Fruit fly (Drosophila melanogaster): ENCODE measurements around the gene Ccp84Ad.

DNA sequence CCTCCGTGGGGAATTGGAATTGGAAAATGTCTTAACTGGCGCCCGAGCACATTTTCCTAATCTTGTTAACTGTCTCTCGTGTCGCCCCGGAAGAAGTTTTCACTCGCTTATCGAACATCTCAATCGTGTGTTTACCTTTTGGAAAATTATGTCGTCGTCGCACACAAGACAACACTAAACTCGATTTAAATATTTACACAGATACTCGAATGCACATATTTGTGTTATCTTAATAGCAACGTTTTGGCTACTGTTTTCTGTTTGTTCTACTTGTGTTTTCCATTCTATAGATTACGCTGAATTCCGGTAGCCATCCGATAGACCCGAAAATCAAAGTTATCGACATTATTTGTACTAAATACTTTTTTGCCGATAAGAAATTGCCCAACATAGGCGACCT is 25.3 kb upstream of the Ccp84Ad start:
- TF ChIP-seq Hr78 (GFP tag; optimal IDR thresholded peaks at IDR 0.05) (no peak), Myc (optimal IDR thresholded peaks at IDR 0.05) (no peak), foxo (GFP tag; optimal IDR thresholded peaks at IDR 0.05) (no peak), Mio (GFP tag; optimal IDR thresholded peaks at IDR 0.05) (no peak), Vsx2 (GFP tag; optimal IDR thresholded peaks at IDR 0.05; ENCODE audit: partially characterized antibody) (no peak), ey (GFP tag; optimal IDR thresholded peaks at IDR 0.05) (no peak)
